Fruit fly (Drosophila melanogaster): ENCODE data around the gene CG13806.
A peak's percentile ranks its signal among the peaks of the same experiment; 100 is the strongest.

The CG13806 gene

DNA sequence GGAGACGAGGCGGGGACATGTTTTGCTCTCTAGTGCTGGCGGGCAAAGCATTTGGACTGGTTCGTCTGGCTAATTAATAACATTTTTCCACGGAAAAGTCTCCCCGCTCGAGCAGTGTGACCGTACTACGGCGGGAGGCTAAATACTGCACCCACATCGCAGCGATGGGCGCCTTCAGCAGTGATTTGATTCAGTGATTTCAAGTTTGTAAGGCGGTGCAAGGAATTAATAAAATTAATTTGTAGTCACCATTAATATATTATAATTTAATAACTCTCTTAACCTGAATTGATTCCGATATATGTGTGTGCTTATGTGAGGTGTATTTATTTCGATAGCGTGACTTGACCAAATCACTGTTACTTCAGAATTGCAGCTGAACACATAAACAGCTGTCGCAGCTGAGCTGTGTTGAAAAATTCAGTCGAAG lies 3.7 kb upstream of the CG13806 start, which contains the start of the genes oxt and CG13807 (continued):
- TF ChIP-seq shn (GFP tag; optimal IDR thresholded peaks at IDR 0.05) (no peak), lov (optimal IDR thresholded peaks at IDR 0.05) (no peak), lov (GFP tag; IDR thresholded peaks at IDR 0.05) (peak; percentile 80; the same call in 2 of the 3 replicates), CG1529 (GFP tag; optimal IDR thresholded peaks at IDR 0.05) (peak; percentile 75), dmrt11E (tag; optimal IDR thresholded peaks at IDR 0.05) (peak; percentile 82), CG7786 (GFP tag; optimal IDR thresholded peaks at IDR 0.05) (peak; percentile 49), CG11247 (GFP tag; IDR thresholded peaks at IDR 0.05) (peak; percentile 88), CG6254 (GFP tag; optimal IDR thresholded peaks at IDR 0.05) (peak; percentile 73), gem (tag; optimal IDR thresholded peaks at IDR 0.05) (peak; percentile 93), Atf3 (GFP tag; optimal IDR thresholded peaks at IDR 0.05) (peak; percentile 36), CG3407 (GFP tag; optimal IDR thresholded peaks at IDR 0.05) (peak; percentile 71), CG10654 (GFP tag; optimal IDR thresholded peaks at IDR 0.05) (peak; percentile 66), MBD-R2 (GFP tag; IDR thresholded peaks at IDR 0.05) (peak; percentile 97), CG15073 (GFP tag; optimal IDR thresholded peaks at IDR 0.05) (peak; percentile 31), CG3726 (GFP tag; IDR thresholded peaks at IDR 0.05) (peak; percentile 85; the same call in 2 of the 3 replicates), al (GFP tag; IDR thresholded peaks at IDR 0.05) (peak; percentile 87), Gug (GFP tag; IDR thresholded peaks at IDR 0.05) (peak; percentile 91), CG9727 (GFP tag; optimal IDR thresholded peaks at IDR 0.05) (peak; percentile 89), CG8359 (GFP tag; optimal IDR thresholded peaks at IDR 0.05; ENCODE audit: borderline replicate concordance) (peak; percentile 44), aop (GFP tag; IDR thresholded peaks at IDR 0.05) (peak; percentile 67), pita (GFP tag; optimal IDR thresholded peaks at IDR 0.05) (no peak), Xrp1 (GFP tag; IDR thresholded peaks at IDR 0.05) (peak; percentile 93), grn (GFP tag; optimal IDR thresholded peaks at IDR 0.05) (peak; percentile 35), CG13287 (GFP tag; IDR thresholded peaks at IDR 0.05; ENCODE audit: partially characterized antibody) (peak; percentile 62), CG34224 (GFP tag; IDR thresholded peaks at IDR 0.05; ENCODE audit: partially characterized antibody) (peak; percentile 16; the same call in 1 of the 3 replicates), Fer1 (GFP tag; optimal IDR thresholded peaks at IDR 0.05) (peak; percentile 81), ems (GFP tag; optimal IDR thresholded peaks at IDR 0.05) (peak; percentile 66), CG17912 (GFP tag; optimal IDR thresholded peaks at IDR 0.05) (peak; percentile 84), CG10565 (GFP tag; optimal IDR thresholded peaks at IDR 0.05) (no peak), grau (tag; optimal IDR thresholded peaks at IDR 0.05) (peak; percentile 89), Sry-β (GFP tag; optimal IDR thresholded peaks at IDR 0.05) (peak; percentile 63), Eip74EF (GFP tag; optimal IDR thresholded peaks at IDR 0.05) (peak in 1 of 2 experiments; percentile 74), otp (GFP tag; IDR thresholded peaks at IDR 0.05) (peak; percentile 70), C15 (GFP tag; IDR thresholded peaks at IDR 0.05) (peak; percentile 74; the same call in 2 of the 3 replicates), CG1603 (tag; optimal IDR thresholded peaks at IDR 0.05) (peak; percentile 89), CG18262 (tag; optimal IDR thresholded peaks at IDR 0.05) (peak; percentile 86), CG14014 (GFP tag; IDR thresholded peaks at IDR 0.05) (peak; percentile 87), CG32772 (GFP tag; IDR thresholded peaks at IDR 0.05) (peak; percentile 86), Tbp (GFP tag; optimal IDR thresholded peaks at IDR 0.05) (no peak), CG31441 (GFP tag; IDR thresholded peaks at IDR 0.05) (peak; percentile 100), sc (optimal IDR thresholded peaks at IDR 0.05) (no peak), sc (GFP tag; optimal IDR thresholded peaks at IDR 0.05) (peak; percentile 76), so (GFP tag; IDR thresholded peaks at IDR 0.05) (peak; percentile 92), ATbp (GFP tag; optimal IDR thresholded peaks at IDR 0.05) (peak; percentile 78), Hr39 (optimal IDR thresholded peaks at IDR 0.05) (no peak), dimm (GFP tag; IDR thresholded peaks at IDR 0.05) (peak; percentile 76), Med (GFP tag) (peak; percentile 89), br (optimal IDR thresholded peaks at IDR 0.05) (no peak), CG1602 (GFP tag; optimal IDR thresholded peaks at IDR 0.05) (peak; percentile 83), insv (GFP tag; optimal IDR thresholded peaks at IDR 0.05) (peak in 1 of 2 experiments; percentile 44), B-H2 (GFP tag; optimal IDR thresholded peaks at IDR 0.05) (peak; percentile 90), BtbVII (GFP tag; optimal IDR thresholded peaks at IDR 0.05) (peak; percentile 51)

All from whole organism, embryonic.